Worm (Caenorhabditis elegans): ENCODE measurements around the gene puf-3.

ce11 chrIV:13460876-13461275 lies 51.1 kb downstream of the puf-3 start, which contains the start of gene Y38H8A.12:
- no peak for TF ChIP-seq ztf-11 (tag; optimal IDR thresholded peaks at IDR 0.05)
- TF ChIP-seq unc-62 (GFP tag; optimal IDR thresholded peaks at IDR 0.05 in 1 of 2): no peak
- no peak for TF ChIP-seq unc-62 (tag; optimal IDR thresholded peaks at IDR 0.05)
- TF ChIP-seq nhr-237 (tag; optimal IDR thresholded peaks at IDR 0.05): no peak
- no peak for TF ChIP-seq nhr-11 (tag; optimal IDR thresholded peaks at IDR 0.05)
- no peak for TF ChIP-seq lin-15B (tag; optimal IDR thresholded peaks at IDR 0.05)
- TF ChIP-seq ama-1 (optimal IDR thresholded peaks at IDR 0.05): no peak
- TF ChIP-seq ceh-82 (tag; optimal IDR thresholded peaks at IDR 0.05): no peak
- TF ChIP-seq zip-2 (tag; optimal IDR thresholded peaks at IDR 0.05): no peak
- no peak for TF ChIP-seq snpc-4 (tag; optimal IDR thresholded peaks at IDR 0.05)
- TF ChIP-seq vab-7 (GFP tag; IDR thresholded peaks at IDR 0.05): no peak
- TF ChIP-seq egl-27 (tag; optimal IDR thresholded peaks at IDR 0.05): no peak
